Worm (Caenorhabditis elegans): ENCODE measurements around the gene Y22D7AR.2.

The Y22D7AR.2 gene

ce11 chrIII:1676588-1676987 lies 29.2 kb upstream of the Y22D7AR.2 start, which contains the start of gene Y22D7AR.6:
Gene Y22D7AR.6, minus strand, starts transcription at chrIII:1676721.
- no peak for TF ChIP-seq fkh-4 (tag; optimal IDR thresholded peaks at IDR 0.05; ENCODE audit: borderline replicate concordance)

ce11 chrIII:1678671-1679070 lies 27.1 kb upstream of the Y22D7AR.2 start:
- TF ChIP-seq nhr-76 (tag; optimal IDR thresholded peaks at IDR 0.05), result no peak
- no peak for TF ChIP-seq efl-1 (optimal IDR thresholded peaks at IDR 0.05)
- no peak for TF ChIP-seq efl-1 (GFP tag; optimal IDR thresholded peaks at IDR 0.05 in 1 of 2)
- no peak for TF ChIP-seq dsc-1 (tag; optimal IDR thresholded peaks at IDR 0.05)
- no peak for TF ChIP-seq C16A3.4 (tag; optimal IDR thresholded peaks at IDR 0.05)
- peak; percentile 49 for TF ChIP-seq nhr-71 (tag; optimal IDR thresholded peaks at IDR 0.05)
- TF ChIP-seq rnt-1 (tag; optimal IDR thresholded peaks at IDR 0.05), result peak; percentile 67
- peak; percentile 59 for TF ChIP-seq lin-14 (GFP tag; optimal IDR thresholded peaks at IDR 0.05)
- no peak for TF ChIP-seq grh-1 (GFP tag; IDR thresholded peaks at IDR 0.05)
- TF ChIP-seq lin-15B (tag; optimal IDR thresholded peaks at IDR 0.05), result no peak
- TF ChIP-seq nhr-90 (tag; optimal IDR thresholded peaks at IDR 0.05; ENCODE audit: poor library complexity), result no peak
- TF ChIP-seq snu-23 (GFP tag; optimal IDR thresholded peaks at IDR 0.05), result peak; percentile 14

- TF ChIP-seq nhr-19 (GFP tag; conservative IDR thresholded peaks at IDR 0.05) (no peak), pax-3 (tag; optimal IDR thresholded peaks at IDR 0.05) (no peak), nhr-76 (tag; optimal IDR thresholded peaks at IDR 0.05) (no peak), aha-1 (tag; optimal IDR thresholded peaks at IDR 0.05) (no peak), nhr-90 (tag; optimal IDR thresholded peaks at IDR 0.05; ENCODE audit: poor library complexity) (no peak), hlh-4 (tag; optimal IDR thresholded peaks at IDR 0.05) (no peak), fkh-10 (GFP tag; optimal IDR thresholded peaks at IDR 0.05) (no peak), snpc-4 (tag; optimal IDR thresholded peaks at IDR 0.05) (no peak)
These were observed 25.4 kb upstream of the Y22D7AR.2 start for ce11 chrIII:1680393-1680792.

DNA sequence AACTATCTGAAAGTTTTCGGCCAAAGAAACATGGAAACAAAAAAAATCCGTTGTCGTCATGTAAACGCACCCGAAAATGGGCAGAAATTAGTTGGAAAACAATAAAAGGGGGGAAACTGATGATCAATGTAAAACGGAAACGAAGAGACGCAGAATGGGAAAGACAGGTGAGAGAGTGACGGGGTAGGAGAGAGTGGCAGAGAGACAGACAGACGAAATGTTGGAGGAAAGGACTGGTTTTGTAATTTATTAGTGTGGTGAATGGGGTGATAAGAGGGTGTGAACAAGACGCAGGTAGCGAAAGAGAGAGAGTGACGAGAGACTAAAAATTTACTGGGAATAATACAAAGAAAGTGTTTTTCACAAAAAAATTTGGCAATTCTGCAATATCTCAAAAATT lies 24.8 kb upstream of the Y22D7AR.2 start:
- TF ChIP-seq aly-2 (tag; optimal IDR thresholded peaks at IDR 0.05), result peak; percentile 10
- TF ChIP-seq mep-1 (tag; optimal IDR thresholded peaks at IDR 0.05), result peak; percentile 77
- TF ChIP-seq ceh-88 (GFP tag; IDR thresholded peaks at IDR 0.05), result no peak
- TF ChIP-seq hlh-17 (GFP tag; optimal IDR thresholded peaks at IDR 0.05; ENCODE audit: borderline replicate concordance), result no peak
- TF ChIP-seq nhr-84 (tag; optimal IDR thresholded peaks at IDR 0.05), result no peak
- peak; percentile 52 for TF ChIP-seq irx-1 (tag; optimal IDR thresholded peaks at IDR 0.05)
- TF ChIP-seq ama-1 (optimal IDR thresholded peaks at IDR 0.05), result no peak
- TF ChIP-seq unc-130 (tag; optimal IDR thresholded peaks at IDR 0.05), result peak; percentile 95
- peak; percentile 23 to 86 for TF ChIP-seq lin-35 (GFP tag; optimal IDR thresholded peaks at IDR 0.05)
- peak; percentile 48 for TF ChIP-seq dsc-1 (tag; optimal IDR thresholded peaks at IDR 0.05)
- no peak for TF ChIP-seq aha-1 (tag; optimal IDR thresholded peaks at IDR 0.05)
- peak in 1 of 2 experiments; percentile 1 for TF ChIP-seq ztf-11 (tag; optimal IDR thresholded peaks at IDR 0.05)
- peak; percentile 90 for TF ChIP-seq nhr-20 (tag; optimal IDR thresholded peaks at IDR 0.05)
- peak; percentile 78 for TF ChIP-seq blmp-1 (tag; optimal IDR thresholded peaks at IDR 0.05)
- no peak for TF ChIP-seq nhr-77 (tag; optimal IDR thresholded peaks at IDR 0.05)
- TF ChIP-seq nhr-47 (tag; optimal IDR thresholded peaks at IDR 0.05), result peak; percentile 78
- TF ChIP-seq elt-3 (tag; optimal IDR thresholded peaks at IDR 0.05), result peak in 4 of 6 experiments; percentile 59 to 98 (median 88)
- no peak for TF ChIP-seq sup-37 (GFP tag; optimal IDR thresholded peaks at IDR 0.05)
- no peak for TF ChIP-seq F16B12.6 (tag; optimal IDR thresholded peaks at IDR 0.05)
- peak; percentile 75 for TF ChIP-seq lin-13 (GFP tag; optimal IDR thresholded peaks at IDR 0.05)
- TF ChIP-seq nhr-71 (tag; optimal IDR thresholded peaks at IDR 0.05), result peak; percentile 92
- peak; percentile 20 for TF ChIP-seq skn-1 (tag; optimal IDR thresholded peaks at IDR 0.05)
- TF ChIP-seq isw-1 (GFP tag; IDR thresholded peaks at IDR 0.05), result no peak
- peak; percentile 30 for TF ChIP-seq nhr-237 (tag; optimal IDR thresholded peaks at IDR 0.05)
- no peak for TF ChIP-seq hlh-4 (tag; optimal IDR thresholded peaks at IDR 0.05)
- peak; percentile 74 for TF ChIP-seq jun-1 (tag; optimal IDR thresholded peaks at IDR 0.05)
- TF ChIP-seq fkh-10 (GFP tag; optimal IDR thresholded peaks at IDR 0.05), result no peak
- TF ChIP-seq unc-98 (GFP tag; IDR thresholded peaks at IDR 0.05), result no peak; the same call in 1 of the 2 replicates
- TF ChIP-seq lin-39 (tag; optimal IDR thresholded peaks at IDR 0.05), result peak; percentile 76
- peak in 1 of 2 experiments; percentile 11 for TF ChIP-seq egl-27 (tag; optimal IDR thresholded peaks at IDR 0.05)
- no peak for TF ChIP-seq lin-15B (tag; optimal IDR thresholded peaks at IDR 0.05)
- no peak for TF ChIP-seq unc-62 (GFP tag; optimal IDR thresholded peaks at IDR 0.05)
- no peak for TF ChIP-seq pag-3 (tag; optimal IDR thresholded peaks at IDR 0.05; ENCODE audit: borderline replicate concordance, insufficient read depth)
- peak; percentile 56 for TF ChIP-seq vab-15 (tag; optimal IDR thresholded peaks at IDR 0.05)
- TF ChIP-seq snpc-4 (tag; optimal IDR thresholded peaks at IDR 0.05), result no peak

Data from whole organism, L1 larva.